Worm (Caenorhabditis elegans): ENCODE data around the gene sorb-1.

sorb-1 gene

ce11 chrIV:13797859-13798374 lies 47.8 kb downstream of the sorb-1 start, which contains the start of gene Y45F10D.6:
Gene Y45F10D.6, minus strand, starts transcription at chrIV:13797909.
- TF ChIP-seq mdl-1 (tag; optimal IDR thresholded peaks at IDR 0.05): no peak
- TF ChIP-seq ZK546.5 (tag; optimal IDR thresholded peaks at IDR 0.05): no peak
- no peak for TF ChIP-seq eor-1 (tag; optimal IDR thresholded peaks at IDR 0.05)
- TF ChIP-seq nhr-76 (tag; optimal IDR thresholded peaks at IDR 0.05): no peak
- TF ChIP-seq nhr-11 (tag; optimal IDR thresholded peaks at IDR 0.05): no peak
- no peak for TF ChIP-seq pha-4 (tag; optimal IDR thresholded peaks at IDR 0.05)
- no peak for TF ChIP-seq fkh-10 (GFP tag; optimal IDR thresholded peaks at IDR 0.05)

- TF ChIP-seq nhr-25 (tag; optimal IDR thresholded peaks at IDR 0.05): peak; percentile 10
- TF ChIP-seq nhr-43 (tag; optimal IDR thresholded peaks at IDR 0.05; ENCODE audit: poor library complexity, severe bottlenecking): no peak
These were observed 57.6 kb downstream of the sorb-1 start, which contains the start of gene Y45F10D.14 for ce11 chrIV:13807724-13808123. Gene Y45F10D.14, minus strand, starts transcription at chrIV:13807824.

All from whole organism, L3 larva.